Worm (Caenorhabditis elegans) whole organism, L1 larva: ENCODE data around the gene arrd-24.

Experiments used
- aha-1 ChIP-seq: fragments of 150-350 bp; optimal IDR thresholded peaks from 2 replicates; lab custom pipeline; 2014; ENCODE audit warnings: missing biosample characterization, missing genetic modification characterization
- alr-1 ChIP-seq: fragments of 200-800 bp; sonication (Bioruptor generic); optimal IDR thresholded peaks from 2 replicates; lab custom pipeline; 2018; ENCODE audit warnings: borderline replicate concordance, mild to moderate bottlenecking, missing genetic modification characterization, missing compliant biosample characterization
- ama-1 ChIP-seq: fragments of 150-350 bp; optimal IDR thresholded peaks from 2 replicates; lab custom pipeline; 2014
- ceh-63 ChIP-seq: fragments of 200-800 bp; sonication (Bioruptor generic); optimal IDR thresholded peaks from 2 replicates; lab custom pipeline; 2018; ENCODE audit warnings: mild to moderate bottlenecking, missing genetic modification characterization, missing compliant biosample characterization
- ceh-8 ChIP-seq: fragments of 200-800 bp; sonication (Bioruptor generic); optimal IDR thresholded peaks from 2 replicates; lab custom pipeline; 2018; ENCODE audit warnings: mild to moderate bottlenecking, missing genetic modification characterization, moderate library complexity, missing compliant biosample characterization
- dpl-1 ChIP-seq, 3 experiments: fragments of 150-350 bp in 2 of 3; sonication (generic microtip) in 1 of 3; optimal IDR thresholded peaks; 2 replicates each; lab custom pipeline; 2014 to 2017; ENCODE audit warnings: missing biosample characterization in 3 of 3, missing genetic modification characterization in 3 of 3, missing genetic modification reagents in 3 of 3
- dsc-1 ChIP-seq: sonication (generic microtip); optimal IDR thresholded peaks from 2 replicates; lab custom pipeline; 2016; ENCODE audit warnings: mild to moderate bottlenecking, missing genetic modification characterization, missing compliant biosample characterization
- efl-3 ChIP-seq: fragments of 200-800 bp; sonication (Bioruptor generic); optimal IDR thresholded peaks from 2 replicates; lab custom pipeline; 2018; ENCODE audit warnings: mild to moderate bottlenecking, missing genetic modification characterization, missing compliant biosample characterization
- egl-13 ChIP-seq: sonication (generic microtip); optimal IDR thresholded peaks from 2 replicates; lab custom pipeline; 2016; ENCODE audit warnings: missing genotype, missing genetic modification reagents, missing genetic modification characterization, missing compliant biosample characterization
- egl-27 ChIP-seq, 2 experiments: fragments of 150-350 bp in 1 of 2; sonication (generic microtip); optimal IDR thresholded peaks; 3 replicates each; lab custom pipeline; 2017 to 2018; ENCODE audit warnings: missing biosample characterization in 2 of 2, missing genetic modification characterization in 2 of 2, missing genetic modification reagents in 2 of 2
- elt-2 ChIP-seq: sonication (generic microtip); optimal IDR thresholded peaks from 2 replicates; lab custom pipeline; 2016; ENCODE audit warnings: missing genetic modification characterization, mild to moderate bottlenecking, inconsistent platforms, missing compliant biosample characterization, missing genetic modification reagents
- elt-3 ChIP-seq, 6 experiments: fragments of 150-350 bp in 1 of 6; sonication (generic microtip); optimal IDR thresholded peaks; 2 replicates each; lab custom pipeline; 2017 to 2018; ENCODE audit warnings: missing biosample characterization in 6 of 6, missing genetic modification characterization in 6 of 6, inconsistent platforms in 1 of 6
- fos-1 ChIP-seq: fragments of 150-350 bp; optimal IDR thresholded peaks from 2 replicates; lab custom pipeline; 2014; ENCODE audit warnings: missing biosample characterization, missing genetic modification characterization
- grh-1 ChIP-seq: fragments of 200-800 bp; sonication (Bioruptor generic); IDR thresholded peaks from 2 replicates; pipeline ENCODE4 v1.3.6; 2022; ENCODE audit warnings: missing genetic modification reagents, missing genetic modification characterization, missing compliant biosample characterization
- hlh-17 ChIP-seq: fragments of 200-800 bp; sonication (Bioruptor generic); optimal IDR thresholded peaks from 2 replicates; lab custom pipeline; 2018; ENCODE audit warnings: missing genetic modification characterization, mild to moderate bottlenecking, missing compliant biosample characterization, moderate library complexity, borderline replicate concordance
- hlh-4 ChIP-seq: sonication (generic microtip); optimal IDR thresholded peaks from 2 replicates; lab custom pipeline; 2016; ENCODE audit warnings: mild to moderate bottlenecking, missing genetic modification characterization, missing compliant biosample characterization
- hpl-2 ChIP-seq: fragments of 150-350 bp; optimal IDR thresholded peaks from 2 replicates; lab custom pipeline; 2014; ENCODE audit warnings: missing biosample characterization, missing genetic modification reagents, missing genetic modification characterization
- irx-1 ChIP-seq: sonication (generic microtip); optimal IDR thresholded peaks from 2 replicates; lab custom pipeline; 2016; ENCODE audit warnings: missing genetic modification characterization, missing compliant biosample characterization
- lin-14 ChIP-seq: fragments of 200-800 bp; sonication (Bioruptor generic); optimal IDR thresholded peaks from 2 replicates; lab custom pipeline; 2018; ENCODE audit warnings: mild to moderate bottlenecking, missing genetic modification characterization, moderate library complexity, missing compliant biosample characterization
- lin-15B ChIP-seq: fragments of 150-350 bp; sonication (generic microtip); optimal IDR thresholded peaks from 3 replicates; lab custom pipeline; 2014; ENCODE audit warnings: missing biosample characterization, missing genetic modification characterization
- lin-35 ChIP-seq, 2 experiments: fragments of 150-350 bp; optimal IDR thresholded peaks; 2 replicates each; lab custom pipeline; 2014; ENCODE audit warnings: missing biosample characterization in 2 of 2, missing genetic modification characterization in 2 of 2, missing genetic modification reagents in 2 of 2
- lin-39 ChIP-seq: fragments of 150-350 bp; optimal IDR thresholded peaks from 2 replicates; lab custom pipeline; 2014; ENCODE audit warnings: missing biosample characterization, missing genetic modification reagents, missing genetic modification characterization
- lsy-2 ChIP-seq, 2 experiments: fragments of 150-350 bp; optimal IDR thresholded peaks; 2 replicates each; lab custom pipeline; 2014; ENCODE audit warnings: missing biosample characterization in 2 of 2, missing genetic modification characterization in 2 of 2
- mab-9 ChIP-seq: fragments of 200-800 bp; sonication (Bioruptor generic); IDR thresholded peaks from 2 replicates; pipeline ENCODE4 v1.3.6; 2022; ENCODE audit warnings: missing genetic modification reagents, missing genetic modification characterization, missing compliant biosample characterization
- mdl-1 ChIP-seq, 2 experiments: fragments of 150-350 bp; optimal IDR thresholded peaks; 2 replicates each; lab custom pipeline; 2014 to 2017; ENCODE audit warnings: missing biosample characterization in 2 of 2, missing genetic modification characterization in 2 of 2, inconsistent platforms in 1 of 2
- mep-1 ChIP-seq: fragments of 150-350 bp; optimal IDR thresholded peaks from 2 replicates; lab custom pipeline; 2014; ENCODE audit warnings: missing biosample characterization, missing genetic modification characterization
- nhr-11 ChIP-seq: fragments of 150-350 bp; optimal IDR thresholded peaks from 2 replicates; lab custom pipeline; 2014; ENCODE audit warnings: missing biosample characterization, missing genetic modification characterization
- nhr-12 ChIP-seq: sonication (generic microtip); optimal IDR thresholded peaks from 2 replicates; lab custom pipeline; 2017; ENCODE audit warnings: missing biosample characterization, missing genetic modification characterization
- nhr-19 ChIP-seq: fragments of 200-800 bp; sonication (Bioruptor generic); conservative IDR thresholded peaks from 2 replicates; pipeline ENCODE4 v1.3.6; 2022; ENCODE audit warnings: missing genetic modification characterization, missing compliant biosample characterization
- nhr-20 ChIP-seq: sonication (generic microtip); optimal IDR thresholded peaks from 2 replicates; lab custom pipeline; 2016; ENCODE audit warnings: mild to moderate bottlenecking, missing genetic modification characterization, missing compliant biosample characterization
- nhr-237 ChIP-seq: fragments of 150-350 bp; optimal IDR thresholded peaks from 2 replicates; lab custom pipeline; 2014; ENCODE audit warnings: missing biosample characterization, missing genetic modification characterization
- nhr-28 ChIP-seq: fragments of 150-350 bp; optimal IDR thresholded peaks from 2 replicates; lab custom pipeline; 2014; ENCODE audit warnings: missing biosample characterization, missing genetic modification characterization
- nhr-47 ChIP-seq: sonication (generic microtip); optimal IDR thresholded peaks from 2 replicates; lab custom pipeline; 2016; ENCODE audit warnings: mild to moderate bottlenecking, missing genetic modification characterization, moderate library complexity, missing compliant biosample characterization
- nhr-71 ChIP-seq: sonication (generic microtip); optimal IDR thresholded peaks from 2 replicates; lab custom pipeline; 2016; ENCODE audit warnings: mild to moderate bottlenecking, missing genetic modification characterization, moderate library complexity, missing compliant biosample characterization
- nhr-84 ChIP-seq: sonication (generic microtip); optimal IDR thresholded peaks from 2 replicates; lab custom pipeline; 2017; ENCODE audit warnings: missing biosample characterization, missing genetic modification characterization
- nhr-85 ChIP-seq: sonication (generic microtip); peaks from one replicate; lab custom pipeline; 2016; ENCODE audit warnings: missing genetic modification characterization, inconsistent platforms, missing compliant biosample characterization
- nhr-90 ChIP-seq: sonication (generic microtip); optimal IDR thresholded peaks from 2 replicates; lab custom pipeline; 2016; ENCODE audit warnings: mild to moderate bottlenecking, missing genetic modification characterization, missing compliant biosample characterization; ENCODE audit not compliant: poor library complexity
- pag-3 ChIP-seq: sonication (generic microtip); optimal IDR thresholded peaks from 2 replicates; lab custom pipeline; 2017; ENCODE audit warnings: missing genetic modification characterization, mild to moderate bottlenecking, missing compliant biosample characterization, antibody characterized with exemption, borderline replicate concordance; ENCODE audit not compliant: insufficient read depth
- pqm-1 ChIP-seq: sonication (generic microtip); optimal IDR thresholded peaks from 3 replicates; lab custom pipeline; 2017; ENCODE audit warnings: missing biosample characterization, missing genetic modification characterization
- rnt-1 ChIP-seq: sonication (generic microtip); optimal IDR thresholded peaks from 2 replicates; lab custom pipeline; 2016; ENCODE audit warnings: mild to moderate bottlenecking, missing genetic modification characterization, moderate library complexity, missing compliant biosample characterization
- skn-1 ChIP-seq: fragments of 150-350 bp; optimal IDR thresholded peaks from 2 replicates; lab custom pipeline; 2014; ENCODE audit warnings: missing biosample characterization, missing genetic modification characterization
- snpc-4 ChIP-seq: fragments of 150-350 bp; optimal IDR thresholded peaks from 2 replicates; lab custom pipeline; 2014; ENCODE audit warnings: missing biosample characterization, missing genetic modification characterization
- snu-23 ChIP-seq: sonication (generic microtip); optimal IDR thresholded peaks from 2 replicates; lab custom pipeline; 2016; ENCODE audit warnings: missing genetic modification characterization, missing compliant biosample characterization
- sox-4 ChIP-seq: sonication (generic microtip); optimal IDR thresholded peaks from 2 replicates; lab custom pipeline; 2016; ENCODE audit warnings: missing genetic modification characterization, missing compliant biosample characterization
- sup-37 ChIP-seq: fragments of 200-800 bp; sonication (Bioruptor generic); optimal IDR thresholded peaks from 2 replicates; lab custom pipeline; 2018; ENCODE audit warnings: mild to moderate bottlenecking, missing genetic modification characterization, missing compliant biosample characterization
- swsn-7 ChIP-seq: sonication (generic microtip); optimal IDR thresholded peaks from 2 replicates; lab custom pipeline; 2016; ENCODE audit warnings: missing genetic modification characterization, missing compliant biosample characterization
- tbx-2 ChIP-seq: sonication (generic microtip); optimal IDR thresholded peaks from 2 replicates; lab custom pipeline; 2016; ENCODE audit warnings: missing genetic modification characterization, missing compliant biosample characterization
- unc-130 ChIP-seq: fragments of 150-350 bp; optimal IDR thresholded peaks from 2 replicates; lab custom pipeline; 2017; ENCODE audit warnings: missing biosample characterization, missing genetic modification characterization, inconsistent platforms
- unc-30 ChIP-seq: sonication (generic microtip); optimal IDR thresholded peaks from 2 replicates; lab custom pipeline; 2017; ENCODE audit warnings: missing biosample characterization, missing genetic modification characterization
- unc-62 ChIP-seq: fragments of 150-350 bp; optimal IDR thresholded peaks from 2 replicates; lab custom pipeline; 2014; ENCODE audit warnings: missing biosample characterization, missing genetic modification reagents, missing genetic modification characterization
- unc-86 ChIP-seq: sonication (generic microtip); optimal IDR thresholded peaks from 2 replicates; lab custom pipeline; 2016; ENCODE audit warnings: missing genetic modification characterization, missing compliant biosample characterization
- unc-98 ChIP-seq: fragments of 200-800 bp; sonication (Bioruptor generic); IDR thresholded peaks from 2 replicates; pipeline ENCODE4 v1.3.6; 2022; ENCODE audit warnings: missing genetic modification characterization, missing compliant biosample characterization
- vab-15 ChIP-seq: sonication (generic microtip); optimal IDR thresholded peaks from 2 replicates; lab custom pipeline; 2017; ENCODE audit warnings: missing genotype, mild to moderate bottlenecking, missing genetic modification characterization, missing compliant biosample characterization

The arrd-24 gene

DNA sequence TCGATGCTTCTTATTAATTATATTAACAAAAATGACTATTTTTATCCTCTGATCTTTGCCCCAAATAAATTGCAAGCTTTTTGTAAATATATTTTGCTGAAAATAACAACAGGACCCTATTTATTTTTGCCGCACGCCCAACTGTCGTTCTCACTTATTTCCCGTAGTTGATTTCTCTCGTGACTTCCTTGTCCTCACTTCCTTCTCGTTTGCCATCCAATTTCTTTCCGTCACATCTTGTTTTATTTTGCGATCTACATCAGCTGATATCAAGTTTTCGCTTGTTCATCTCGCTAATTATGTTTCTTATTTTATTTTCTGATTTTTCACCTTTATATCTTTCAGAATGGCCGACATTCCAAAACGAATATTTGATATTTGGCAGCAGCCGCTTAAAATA lies 5.0 kb downstream of the arrd-24 start, which contains the start of gene F48F7.5:
Gene F48F7.5, plus strand, starts transcription at position 340 of the 400 bp plus-strand sequence.
- TF ChIP-seq lin-15B = no peak
- no peak for TF ChIP-seq dpl-1 (GFP tag; optimal IDR thresholded peaks at IDR 0.05; lab: Kevin White, UChicago)
- TF ChIP-seq snu-23 (GFP tag; lab: Kevin White, UChicago) = peak; percentile 72
- no peak for TF ChIP-seq unc-30 (tag; lab: Kevin White, UChicago)
- peak; percentile 7 for TF ChIP-seq skn-1 (tag; lab: Kevin White, UChicago)
- TF ChIP-seq ceh-8 (GFP tag; lab: Kevin White, UChicago) = no peak
- TF ChIP-seq lin-35 (GFP tag; optimal IDR thresholded peaks at IDR 0.05; lab: Kevin White, UChicago) = peak; percentile 9 to 45
- no peak for TF ChIP-seq nhr-90
- TF ChIP-seq egl-27 (tag; optimal IDR thresholded peaks at IDR 0.05; lab: Kevin White, UChicago) = no peak
- TF ChIP-seq hlh-17 (GFP tag; lab: Kevin White, UChicago) = no peak
- TF ChIP-seq tbx-2 (tag; lab: Kevin White, UChicago) = peak; percentile 64
- TF ChIP-seq nhr-20 (tag; lab: Kevin White, UChicago) = peak; percentile 81
- TF ChIP-seq irx-1 (tag; lab: Kevin White, UChicago) = peak; percentile 13
- TF ChIP-seq ama-1 (lab: Kevin White, UChicago) = no peak
- TF ChIP-seq nhr-19 = peak; percentile 50
- peak in 1 of 2 experiments; percentile 56 for TF ChIP-seq mdl-1 (tag; optimal IDR thresholded peaks at IDR 0.05; lab: Kevin White, UChicago)
- no peak for TF ChIP-seq aha-1
- TF ChIP-seq vab-15 (tag; lab: Kevin White, UChicago) = peak; percentile 38
- no peak for TF ChIP-seq nhr-237 (tag; lab: Kevin White, UChicago)
- TF ChIP-seq nhr-71 (tag; lab: Kevin White, UChicago) = peak; percentile 82
- TF ChIP-seq ceh-63 (GFP tag; lab: Kevin White, UChicago) = no peak
- TF ChIP-seq sox-4 (tag; lab: Kevin White, UChicago) = no peak
- no peak for TF ChIP-seq hpl-2 (GFP tag; lab: Kevin White, UChicago)
- TF ChIP-seq hlh-4 (tag; lab: Kevin White, UChicago) = no peak
- TF ChIP-seq swsn-7 (tag; lab: Kevin White, UChicago) = peak; percentile 37
- no peak for TF ChIP-seq unc-98 (GFP tag; lab: Robert Waterston, UW)
- TF ChIP-seq egl-13 = no peak
- no peak for TF ChIP-seq snpc-4 (tag; lab: Kevin White, UChicago)
- TF ChIP-seq mab-9 (GFP tag; lab: Robert Waterston, UW) = no peak
- no peak for TF ChIP-seq pqm-1 (tag; lab: Kevin White, UChicago)
- no peak for TF ChIP-seq unc-62 (GFP tag; lab: Kevin White, UChicago)
- TF ChIP-seq nhr-85 (tag; lab: Kevin White, UChicago) = peak; percentile 90
- TF ChIP-seq grh-1 = no peak
- no peak for TF ChIP-seq nhr-11 (tag; lab: Kevin White, UChicago)
- peak; percentile 19 to 29 for TF ChIP-seq lsy-2 (tag; optimal IDR thresholded peaks at IDR 0.05; lab: Kevin White, UChicago)
- TF ChIP-seq lin-14 = peak; percentile 92
- no peak for TF ChIP-seq fos-1 (tag; lab: Kevin White, UChicago)
- no peak for TF ChIP-seq elt-2 (tag; lab: Kevin White, UChicago)
- TF ChIP-seq alr-1 (tag; lab: Kevin White, UChicago) = no peak
- peak; percentile 50 for TF ChIP-seq rnt-1 (tag; lab: Kevin White, UChicago)
- peak; percentile 96 for TF ChIP-seq pag-3
- no peak for TF ChIP-seq mep-1 (tag; lab: Kevin White, UChicago)
- no peak for TF ChIP-seq efl-3 (GFP tag; lab: Kevin White, UChicago)
- TF ChIP-seq elt-3 (tag; optimal IDR thresholded peaks at IDR 0.05; lab: Kevin White, UChicago) = peak in 2 of 6 experiments; percentile 60 to 75
- peak; percentile 70 for TF ChIP-seq unc-130
- TF ChIP-seq unc-86 (tag; lab: Kevin White, UChicago) = no peak
- TF ChIP-seq nhr-28 (tag; lab: Kevin White, UChicago) = no peak
- TF ChIP-seq nhr-84 (tag; lab: Kevin White, UChicago) = no peak
- no peak for TF ChIP-seq sup-37 (GFP tag; lab: Kevin White, UChicago)
- no peak for TF ChIP-seq nhr-12
- peak; percentile 27 for TF ChIP-seq dsc-1 (tag; lab: Kevin White, UChicago)
- TF ChIP-seq nhr-47 = peak; percentile 28
- no peak for TF ChIP-seq lin-39 (tag; lab: Kevin White, UChicago)
